Worm (Caenorhabditis elegans) whole organism, young adult: Measurements from ENCODE around the gene scl-10.

Source experiments
- B0019.2 ChIP-seq: fragments of 200-800 bp; sonication (Bioruptor generic); conservative IDR thresholded peaks from 2 replicates; pipeline ENCODE4 v1.3.6; 2022; ENCODE audit warnings: missing genetic modification reagents, missing genetic modification characterization, missing compliant biosample characterization
- F33H1.4 ChIP-seq: fragments of 200-800 bp; sonication (Bioruptor generic); IDR thresholded peaks from 2 replicates; pipeline ENCODE4 v1.3.6; 2022; ENCODE audit warnings: missing genetic modification reagents, missing genetic modification characterization, missing compliant biosample characterization
- dpff-1 ChIP-seq: sonication (generic microtip); optimal IDR thresholded peaks from 2 replicates; lab custom pipeline; 2017; ENCODE audit warnings: mild to moderate bottlenecking, missing genetic modification characterization, missing compliant biosample characterization
- mel-28 ChIP-seq: sonication (generic microtip); optimal IDR thresholded peaks from 2 replicates; lab custom pipeline; 2016; ENCODE audit warnings: borderline replicate concordance, mild to moderate bottlenecking, missing genetic modification characterization, missing compliant biosample characterization
- nfya-2 ChIP-seq: fragments of 200-800 bp; sonication (Bioruptor generic); IDR thresholded peaks from 2 replicates; pipeline ENCODE4 v1.3.6; 2022; ENCODE audit warnings: missing genetic modification reagents, missing genetic modification characterization, missing compliant biosample characterization
- snpc-4 ChIP-seq, 5 experiments: fragments of 150-350 bp in 1 of 5; sonication (generic microtip) in 4 of 5; optimal IDR thresholded peaks; 2 replicates each; lab custom pipeline; 2014 to 2018; ENCODE audit warnings: missing genetic modification characterization in 5 of 5, missing biosample characterization in 3 of 5, antibody characterized with exemption in 2 of 5, mild to moderate bottlenecking in 2 of 5, missing compliant biosample characterization in 2 of 5, missing genotype in 2 of 5, moderate library complexity in 2 of 5, missing genetic modification reagents in 1 of 5

DNA sequence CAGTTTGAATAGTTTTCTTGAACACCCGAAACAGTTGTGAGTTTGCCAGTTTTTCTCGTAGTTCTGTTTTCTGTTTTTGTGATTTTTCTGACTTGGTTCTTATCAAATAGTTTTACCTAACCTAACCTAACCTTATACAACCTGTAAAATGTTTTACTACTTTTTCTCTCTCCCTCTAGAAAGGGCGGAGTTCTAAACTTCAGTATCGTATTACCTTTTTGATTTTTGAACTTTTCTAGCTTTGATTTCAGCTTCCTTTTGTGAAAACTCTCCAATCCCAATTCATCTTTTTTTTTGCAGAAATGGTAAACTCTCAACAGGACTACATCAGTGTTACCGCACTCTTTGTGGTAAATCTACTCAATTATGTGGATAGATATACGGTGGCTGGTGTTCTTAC is 38.4 kb downstream of the scl-10 start, which contains the start of gene spin-2:
- TF ChIP-seq F33H1.4 (no peak), mel-28 (tag; lab: Kevin White, UChicago) (no peak), B0019.2 (GFP tag; lab: Robert Waterston, UW) (no peak), nfya-2 (GFP tag; lab: Robert Waterston, UW) (no peak), snpc-4 (GFP tag; optimal IDR thresholded peaks at IDR 0.05; lab: Kevin White, UChicago) (no peak), snpc-4 (tag; optimal IDR thresholded peaks at IDR 0.05; lab: Kevin White, UChicago) (no peak), dpff-1 (tag; lab: Kevin White, UChicago) (no peak)
